Worm (Caenorhabditis elegans) whole organism, young adult: ENCODE measurements around the gene sdhd-1.

Experiments
- B0019.2 ChIP-seq: fragments of 200-800 bp; sonication (Bioruptor generic); conservative IDR thresholded peaks from 2 replicates; pipeline ENCODE4 v1.3.6; 2022; ENCODE audit warnings: missing genetic modification reagents, missing genetic modification characterization, missing compliant biosample characterization
- B0336.3 ChIP-seq: fragments of 200-800 bp; sonication (Bioruptor generic); IDR thresholded peaks from 2 replicates; pipeline ENCODE4 v1.3.6; 2022; ENCODE audit warnings: missing genetic modification characterization, missing compliant biosample characterization
- C17E4.6 ChIP-seq: fragments of 200-800 bp; sonication (Bioruptor generic); IDR thresholded peaks from 2 replicates; pipeline ENCODE4 v1.3.6; 2022; ENCODE audit warnings: missing genetic modification reagents, missing genetic modification characterization, missing compliant biosample characterization
- D2030.7 ChIP-seq: fragments of 200-800 bp; sonication (Bioruptor generic); IDR thresholded peaks from 2 replicates; pipeline ENCODE4 v1.3.6; 2022; ENCODE audit warnings: missing genetic modification reagents, missing genetic modification characterization, missing compliant biosample characterization
- F10E7.11 ChIP-seq: sonication (generic microtip); optimal IDR thresholded peaks from 2 replicates; lab custom pipeline; 2017; ENCODE audit warnings: mild to moderate bottlenecking, missing genetic modification characterization, moderate library complexity, missing compliant biosample characterization
- F23B12.7 ChIP-seq: sonication (generic microtip); optimal IDR thresholded peaks from 2 replicates; lab custom pipeline; 2017; ENCODE audit warnings: missing genetic modification characterization, mild to moderate bottlenecking, missing compliant biosample characterization, antibody characterized with exemption, moderate library complexity; ENCODE audit not compliant: insufficient read depth
- F49E8.2 ChIP-seq: sonication (generic microtip); optimal IDR thresholded peaks from 3 replicates; lab custom pipeline; 2017; ENCODE audit warnings: missing genetic modification characterization, mild to moderate bottlenecking, missing compliant biosample characterization, antibody characterized with exemption, moderate library complexity; ENCODE audit not compliant: insufficient read depth
- F52B5.7 ChIP-seq: sonication (generic microtip); optimal IDR thresholded peaks from 2 replicates; lab custom pipeline; 2016; ENCODE audit warnings: mild to moderate bottlenecking, missing genetic modification characterization, missing compliant biosample characterization
- K12H6.12 ChIP-seq: fragments of 200-800 bp; sonication (Bioruptor generic); optimal IDR thresholded peaks from 2 replicates; lab custom pipeline; 2018; ENCODE audit warnings: mild to moderate bottlenecking, missing genetic modification characterization, missing compliant biosample characterization
- akir-1 ChIP-seq: fragments of 200-800 bp; sonication (Bioruptor generic); optimal IDR thresholded peaks from 2 replicates; lab custom pipeline; 2018; ENCODE audit warnings: mild to moderate bottlenecking, missing genetic modification characterization, moderate library complexity, missing compliant biosample characterization
- aptf-3 ChIP-seq: fragments of 200-800 bp; sonication (Bioruptor generic); IDR thresholded peaks from 2 replicates; pipeline ENCODE4 v1.3.6; 2022; ENCODE audit warnings: missing genetic modification characterization, missing compliant biosample characterization
- attf-3 ChIP-seq: fragments of 200-800 bp; sonication (Bioruptor generic); conservative IDR thresholded peaks from 2 replicates; pipeline ENCODE4 v1.3.6; 2022; ENCODE audit warnings: missing genetic modification reagents, missing genetic modification characterization, missing compliant biosample characterization
- cebp-1 ChIP-seq, 2 experiments: fragments of 200-800 bp in 1 of 2; sonication (Bioruptor generic) in 1 of 2; sonication (generic microtip) in 1 of 2; IDR thresholded peaks in 1 of 2; optimal IDR thresholded peaks in 1 of 2; 2 replicates each; pipeline versions ENCODE4 v1.3.6 to Lab custom; 2017 to 2022; ENCODE audit warnings: missing compliant biosample characterization in 2 of 2, missing genetic modification characterization in 2 of 2, mild to moderate bottlenecking in 1 of 2, missing genetic modification reagents in 1 of 2, moderate library complexity in 1 of 2
- cebp-2 ChIP-seq: fragments of 200-800 bp; sonication (Bioruptor generic); IDR thresholded peaks from 2 replicates; pipeline ENCODE4 v1.3.6; 2022; ENCODE audit warnings: missing genetic modification characterization, missing compliant biosample characterization
- ceh-100 ChIP-seq: fragments of 200-800 bp; sonication (Bioruptor generic); IDR thresholded peaks from 2 replicates; pipeline ENCODE4 v1.3.6; 2022; ENCODE audit warnings: missing genetic modification reagents, missing genetic modification characterization, missing compliant biosample characterization
- ceh-79 ChIP-seq: sonication (generic microtip); optimal IDR thresholded peaks from 2 replicates; lab custom pipeline; 2017; ENCODE audit warnings: mild to moderate bottlenecking, missing genetic modification characterization, missing compliant biosample characterization
- chd-7 ChIP-seq: sonication (generic microtip); optimal IDR thresholded peaks from 2 replicates; lab custom pipeline; 2016; ENCODE audit warnings: mild to moderate bottlenecking, missing genetic modification characterization, moderate library complexity, missing compliant biosample characterization
- dox-1 ChIP-seq: fragments of 200-800 bp; sonication (Bioruptor generic); IDR thresholded peaks from 2 replicates; pipeline ENCODE4 v1.3.6; 2022; ENCODE audit warnings: missing genetic modification reagents, missing genetic modification characterization, missing compliant biosample characterization
- dpl-1 ChIP-seq: fragments of 150-350 bp; optimal IDR thresholded peaks from 2 replicates; lab custom pipeline; 2014; ENCODE audit warnings: missing biosample characterization, missing genetic modification reagents, missing genetic modification characterization
- efl-1 ChIP-seq: fragments of 150-350 bp; optimal IDR thresholded peaks from 2 replicates; lab custom pipeline; 2014; ENCODE audit warnings: missing biosample characterization, missing genetic modification reagents, missing genetic modification characterization
- egrh-3 ChIP-seq: fragments of 200-800 bp; sonication (Bioruptor generic); IDR thresholded peaks from 2 replicates; pipeline ENCODE4 v1.3.6; 2022; ENCODE audit warnings: missing genetic modification reagents, missing genetic modification characterization, missing compliant biosample characterization
- ekl-4 ChIP-seq: fragments of 200-800 bp; sonication (Bioruptor generic); IDR thresholded peaks from 2 replicates; pipeline ENCODE4 v1.3.6; 2022; ENCODE audit warnings: missing genetic modification reagents, missing genetic modification characterization, missing compliant biosample characterization
- ets-4 ChIP-seq: fragments of 200-800 bp; sonication (Bioruptor generic); optimal IDR thresholded peaks from 2 replicates; lab custom pipeline; 2018; ENCODE audit warnings: mild to moderate bottlenecking, missing genetic modification characterization, missing compliant biosample characterization
- gei-17 ChIP-seq: fragments of 200-800 bp; sonication (Bioruptor generic); optimal IDR thresholded peaks from 2 replicates; lab custom pipeline; 2018; ENCODE audit warnings: mild to moderate bottlenecking, missing genetic modification characterization, missing compliant biosample characterization
- hmg-1.2 ChIP-seq: fragments of 200-800 bp; sonication (Bioruptor generic); IDR thresholded peaks from 2 replicates; pipeline ENCODE4 v1.3.6; 2022; ENCODE audit warnings: missing genetic modification reagents, missing genetic modification characterization, missing compliant biosample characterization
- hsf-1 ChIP-seq: fragments of 200-800 bp; sonication (Bioruptor generic); IDR thresholded peaks from 2 replicates; pipeline ENCODE4 v1.3.6; 2022; ENCODE audit warnings: missing genetic modification reagents, missing genetic modification characterization, missing compliant biosample characterization
- lin-35 ChIP-seq, 3 experiments: fragments of 150-350 bp in 2 of 3; sonication (generic microtip) in 1 of 3; optimal IDR thresholded peaks; 2 replicates each; lab custom pipeline; 2014 to 2018; ENCODE audit warnings: missing biosample characterization in 3 of 3, missing genetic modification characterization in 3 of 3, missing genetic modification reagents in 3 of 3
- lin-40 ChIP-seq: sonication (generic microtip); optimal IDR thresholded peaks from 2 replicates; lab custom pipeline; 2016; ENCODE audit warnings: missing genetic modification characterization, mild to moderate bottlenecking, missing compliant biosample characterization, missing genotype, missing genetic modification reagents
- lin-54 ChIP-seq: fragments of 200-800 bp; sonication (Bioruptor generic); optimal IDR thresholded peaks from 2 replicates; lab custom pipeline; 2018; ENCODE audit warnings: mild to moderate bottlenecking, missing genetic modification characterization, missing compliant biosample characterization
- mcd-1 ChIP-seq: fragments of 200-800 bp; sonication (Bioruptor generic); IDR thresholded peaks from 2 replicates; pipeline ENCODE4 v1.3.6; 2022; ENCODE audit warnings: missing genetic modification reagents, missing genetic modification characterization, missing compliant biosample characterization
- mxl-1 ChIP-seq: sonication (generic microtip); optimal IDR thresholded peaks from 2 replicates; lab custom pipeline; 2016; ENCODE audit warnings: missing genetic modification characterization, missing compliant biosample characterization
- nfyb-1 ChIP-seq: fragments of 200-800 bp; sonication (Bioruptor generic); IDR thresholded peaks from 2 replicates; pipeline ENCODE4 v1.3.6; 2022; ENCODE audit warnings: missing genetic modification reagents, missing genetic modification characterization, missing compliant biosample characterization
- pbrm-1 ChIP-seq: fragments of 200-800 bp; sonication (Bioruptor generic); IDR thresholded peaks from 2 replicates; pipeline ENCODE4 v1.3.6; 2022; ENCODE audit warnings: missing genetic modification reagents, missing genetic modification characterization, missing compliant biosample characterization
- pha-4 ChIP-seq: fragments of 150-350 bp; sonication (generic microtip); optimal IDR thresholded peaks from 2 replicates; lab custom pipeline; 2014; ENCODE audit warnings: missing biosample characterization, missing genetic modification reagents, missing genetic modification characterization
- repo-1 ChIP-seq: sonication (generic microtip); optimal IDR thresholded peaks from 2 replicates; lab custom pipeline; 2017; ENCODE audit warnings: mild to moderate bottlenecking, missing genetic modification characterization, missing compliant biosample characterization
- snpc-4 ChIP-seq, 5 experiments: fragments of 150-350 bp in 1 of 5; sonication (generic microtip) in 4 of 5; optimal IDR thresholded peaks; 2 replicates each; lab custom pipeline; 2014 to 2018; ENCODE audit warnings: missing genetic modification characterization in 5 of 5, missing biosample characterization in 3 of 5, antibody characterized with exemption in 2 of 5, mild to moderate bottlenecking in 2 of 5, missing compliant biosample characterization in 2 of 5, missing genotype in 2 of 5, moderate library complexity in 2 of 5, missing genetic modification reagents in 1 of 5
- unc-130 ChIP-seq: sonication (generic microtip); optimal IDR thresholded peaks from 2 replicates; lab custom pipeline; 2016; ENCODE audit warnings: missing genetic modification reagents, missing genetic modification characterization, missing compliant biosample characterization
- ztf-18 ChIP-seq: sonication (generic microtip); optimal IDR thresholded peaks from 2 replicates; lab custom pipeline; 2016; ENCODE audit warnings: missing genotype, mild to moderate bottlenecking, missing genetic modification characterization, missing compliant biosample characterization
- ztf-22 ChIP-seq: fragments of 200-800 bp; sonication (Bioruptor generic); optimal IDR thresholded peaks from 2 replicates; lab custom pipeline; 2018; ENCODE audit warnings: mild to moderate bottlenecking, missing genetic modification characterization, moderate library complexity, missing compliant biosample characterization
- ztf-28 ChIP-seq: fragments of 200-800 bp; sonication (Bioruptor generic); IDR thresholded peaks from 2 replicates; pipeline ENCODE4 v1.3.6; 2022; ENCODE audit warnings: missing genetic modification reagents, missing genetic modification characterization, missing compliant biosample characterization
- ztf-3 ChIP-seq: fragments of 200-800 bp; sonication (Bioruptor generic); optimal IDR thresholded peaks from 2 replicates; lab custom pipeline; 2018; ENCODE audit warnings: mild to moderate bottlenecking, missing genetic modification characterization, missing compliant biosample characterization

sdhd-1 gene

DNA sequence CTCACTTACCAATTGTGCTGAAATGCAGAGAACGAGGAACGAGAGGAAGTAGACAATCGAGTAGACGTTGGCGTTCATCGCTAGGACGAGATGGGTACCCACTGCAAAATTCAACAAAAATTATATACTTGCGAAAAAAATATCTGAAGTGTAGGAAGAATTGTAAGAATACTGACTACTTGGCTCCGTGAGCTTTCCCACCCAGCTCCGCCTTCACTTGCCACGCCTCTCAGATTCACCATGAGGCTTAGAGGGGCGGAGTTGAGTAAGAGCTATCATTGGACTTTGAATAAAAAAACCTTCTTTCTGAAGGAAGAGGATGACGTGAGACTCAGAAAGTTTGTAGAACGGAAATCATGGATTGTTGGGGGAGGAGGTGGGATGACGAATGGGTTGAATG is 19.4 kb downstream of the sdhd-1 start, which contains the start of gene nlp-18:
TSS of gene nlp-18 (minus strand) at position 101 of the 400 bp plus-strand sequence.
- TF ChIP-seq hsf-1 (GFP tag; lab: Robert Waterston, UW) (no peak), F52B5.7 (tag; lab: Kevin White, UChicago) (no peak), ztf-22 (GFP tag; lab: Kevin White, UChicago) (no peak), hmg-1.2 (GFP tag; lab: Robert Waterston, UW) (no peak), K12H6.12 (tag; lab: Kevin White, UChicago) (no peak), lin-40 (tag; lab: Kevin White, UChicago) (no peak), mxl-1 (no peak)

DNA sequence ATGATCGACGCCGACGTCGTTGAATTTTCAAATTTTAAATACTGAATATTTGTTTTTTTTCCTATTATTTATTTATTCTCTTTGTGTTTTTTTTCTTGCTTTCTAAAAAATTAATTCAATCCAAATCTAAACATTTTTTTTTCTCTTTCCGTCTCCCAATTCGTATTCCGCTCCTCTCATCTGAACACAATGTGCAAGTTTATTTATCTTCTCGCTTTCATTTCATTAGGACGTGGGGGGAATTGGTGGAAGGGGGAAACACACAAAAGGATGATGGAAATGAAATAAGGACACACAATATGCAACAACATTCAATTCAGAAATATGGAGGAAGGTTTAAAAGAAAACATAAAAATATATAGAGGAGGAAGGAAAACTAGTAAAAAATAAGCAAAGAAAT is 21.9 kb downstream of the sdhd-1 start:
- TF ChIP-seq ets-4 (GFP tag; lab: Kevin White, UChicago) (no peak), cebp-1 (GFP tag; IDR thresholded peaks at IDR 0.05; lab: Robert Waterston, UW) (no peak), cebp-1 (tag; optimal IDR thresholded peaks at IDR 0.05; lab: Kevin White, UChicago) (no peak), snpc-4 (GFP tag; optimal IDR thresholded peaks at IDR 0.05; lab: Kevin White, UChicago) (no peak), snpc-4 (tag; optimal IDR thresholded peaks at IDR 0.05; lab: Kevin White, UChicago) (no peak)

DNA sequence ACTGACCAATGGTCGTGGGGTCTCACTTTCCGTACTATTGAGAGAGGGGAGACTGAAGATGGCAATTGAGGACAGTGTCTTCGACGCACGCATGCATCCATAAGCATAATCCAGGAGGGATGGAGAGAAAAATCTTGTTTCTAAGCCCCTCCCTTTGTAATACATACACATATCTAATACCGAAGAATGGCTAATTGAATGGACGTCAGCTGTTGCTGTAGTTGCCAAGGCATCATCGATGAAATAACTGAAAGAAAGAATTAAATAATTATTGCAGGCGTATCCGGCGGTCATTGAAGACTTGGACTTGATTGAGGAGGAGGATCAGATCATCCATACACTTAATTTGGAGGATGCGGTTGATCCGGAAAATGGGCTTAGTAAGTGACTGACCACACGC is 24.1 kb downstream of the sdhd-1 start, which contains the start of gene F33A8.7:
TSS of gene F33A8.7 (minus strand) at position 101 of the 400 bp plus-strand sequence.
- TF ChIP-seq cebp-2 (GFP tag; lab: Robert Waterston, UW) (no peak), ztf-3 (no peak), F49E8.2 (tag; lab: Kevin White, UChicago) (no peak), egrh-3 (GFP tag; lab: Robert Waterston, UW) (no peak), B0336.3 (GFP tag; lab: Robert Waterston, UW) (no peak), B0019.2 (GFP tag; lab: Robert Waterston, UW) (no peak), aptf-3 (GFP tag; lab: Robert Waterston, UW) (no peak), gei-17 (GFP tag; lab: Kevin White, UChicago) (no peak), pha-4 (tag; lab: Kevin White, UChicago) (no peak), attf-3 (no peak), pbrm-1 (no peak), ztf-18 (tag; lab: Kevin White, UChicago) (no peak)

ce11 chrII:11022023-11022422 is 27.7 kb downstream of the sdhd-1 start, which contains the start of gene let-858:
TSS of gene let-858 (plus strand) at chrII:11022370.
- TF ChIP-seq lin-35 (GFP tag; optimal IDR thresholded peaks at IDR 0.05; lab: Kevin White, UChicago) (peak in 2 of 3 experiments; percentile 20 to 87), ceh-100 (GFP tag; lab: Robert Waterston, UW) (no peak), nfyb-1 (no peak), efl-1 (GFP tag; lab: Kevin White, UChicago) (peak; percentile 81), mcd-1 (GFP tag; lab: Robert Waterston, UW) (peak; percentile 94), lin-54 (GFP tag; lab: Kevin White, UChicago) (peak; percentile 93), dpl-1 (GFP tag; lab: Kevin White, UChicago) (peak; percentile 68)
- TF ChIP-seq, all 124 proteins: peak for 5

- no peak for TF ChIP-seq F52B5.7 (tag; lab: Kevin White, UChicago)
- TF ChIP-seq B0019.2 (GFP tag; lab: Robert Waterston, UW): no peak
- no peak for TF ChIP-seq C17E4.6
- TF ChIP-seq F10E7.11 (tag; lab: Kevin White, UChicago): no peak
- no peak for TF ChIP-seq unc-130 (GFP tag; lab: Kevin White, UChicago)
- no peak for TF ChIP-seq dpl-1 (GFP tag; lab: Kevin White, UChicago)
- TF ChIP-seq chd-7 (tag; lab: Kevin White, UChicago): no peak
- TF ChIP-seq repo-1 (tag; lab: Kevin White, UChicago): no peak
- TF ChIP-seq D2030.7 (GFP tag; lab: Robert Waterston, UW): no peak
- TF ChIP-seq ekl-4 (GFP tag; lab: Robert Waterston, UW): no peak
- no peak for TF ChIP-seq ztf-28 (GFP tag; lab: Robert Waterston, UW)
- no peak for TF ChIP-seq hsf-1 (GFP tag; lab: Robert Waterston, UW)
- TF ChIP-seq ceh-79 (tag; lab: Kevin White, UChicago): no peak
- TF ChIP-seq akir-1 (GFP tag; lab: Kevin White, UChicago): no peak
- no peak for TF ChIP-seq F23B12.7
- TF ChIP-seq dox-1 (GFP tag; lab: Robert Waterston, UW): no peak
These were observed 29.0 kb downstream of the sdhd-1 start for ce11 chrII:11020707-11021106.
